Fruit fly (Drosophila melanogaster): ENCODE data around the gene CG43185.

CG43185 gene

DNA sequence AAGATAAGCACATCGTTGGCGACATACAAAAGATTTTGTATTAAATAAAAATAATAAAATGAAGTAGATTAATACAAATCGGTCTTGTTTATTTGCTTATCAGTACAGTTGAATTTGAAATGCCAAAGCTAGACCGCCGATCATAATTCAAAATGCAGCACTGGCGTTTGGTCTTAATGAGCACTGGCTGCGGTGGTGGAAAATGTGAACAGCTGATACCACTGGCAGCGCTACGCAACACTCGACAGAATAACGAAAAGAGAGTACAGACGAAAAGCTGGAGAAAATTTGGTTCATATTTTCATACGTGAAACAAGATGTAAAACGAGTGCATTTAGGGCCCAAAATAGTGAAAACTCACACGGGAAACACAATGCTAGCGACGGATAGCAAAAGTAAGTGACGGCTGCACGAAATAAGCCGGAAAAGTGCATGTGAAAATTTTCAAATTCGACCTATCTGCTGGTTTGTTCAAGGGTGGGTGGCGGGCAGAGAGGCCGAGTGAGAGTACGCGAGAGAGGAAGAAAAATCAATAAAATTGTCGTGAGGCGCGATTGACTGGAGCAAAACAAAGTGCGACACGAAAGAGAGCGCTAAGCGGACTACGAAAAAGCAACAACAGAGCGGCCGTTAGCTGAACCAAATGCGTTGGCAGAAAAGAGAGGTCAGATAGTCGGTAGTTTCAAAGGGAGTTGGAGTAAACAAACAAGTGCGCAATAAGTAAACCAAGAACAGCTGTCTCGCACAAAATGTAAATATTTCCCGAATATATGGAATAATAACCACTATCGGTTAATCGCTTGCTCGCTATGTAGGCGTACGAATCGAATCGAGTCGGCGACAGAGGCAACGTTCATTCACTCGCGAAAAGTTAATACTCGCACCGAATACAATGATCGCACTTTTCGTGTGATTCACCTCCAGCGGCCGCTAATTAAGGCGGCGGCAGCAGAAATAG, 22.5 kb downstream of the CG43185 start, which contains the start of gene bchs (continued):
- TF ChIP-seq rib (GFP tag; IDR thresholded peaks at IDR 0.05) (peak; percentile 91), ttk (GFP tag; IDR thresholded peaks at IDR 0.05) (no peak), wdn (GFP tag; IDR thresholded peaks at IDR 0.05) (peak; percentile 61; the same call in 1 of the 2 replicates), ATbp (GFP tag; optimal IDR thresholded peaks at IDR 0.05) (peak; percentile 100), Bteb2 (GFP tag; optimal IDR thresholded peaks at IDR 0.05) (peak; percentile 79), B-H1 (GFP tag; IDR thresholded peaks at IDR 0.05) (peak; percentile 68; the same call in 2 of the 3 replicates), al (GFP tag; IDR thresholded peaks at IDR 0.05) (no peak), CG8290 (GFP tag; optimal IDR thresholded peaks at IDR 0.05) (peak; percentile 29), CG8290 (tag; optimal IDR thresholded peaks at IDR 0.05) (peak; percentile 82 to 83), twi (tag; optimal IDR thresholded peaks at IDR 0.05) (no peak), Gsc (GFP tag; IDR thresholded peaks at IDR 0.05) (no peak), CG2202 (tag; optimal IDR thresholded peaks at IDR 0.05) (peak; percentile 95), CG43689 (GFP tag; IDR thresholded peaks at IDR 0.05) (peak; percentile 49; the same call in 1 of the 2 replicates), Six4 (GFP tag; optimal IDR thresholded peaks at IDR 0.05) (peak; percentile 69), CG33557 (GFP tag; optimal IDR thresholded peaks at IDR 0.05) (peak; percentile 84), kni (GFP tag; optimal IDR thresholded peaks at IDR 0.05) (peak; percentile 99), cg (GFP tag; optimal IDR thresholded peaks at IDR 0.05) (no peak), Dbx (GFP tag; IDR thresholded peaks at IDR 0.05) (peak; percentile 76; the same call in 2 of the 3 replicates), CG17568 (GFP tag; optimal IDR thresholded peaks at IDR 0.05) (no peak), CG10543 (GFP tag; optimal IDR thresholded peaks at IDR 0.05) (peak; percentile 96), CG5953 (GFP tag; IDR thresholded peaks at IDR 0.05) (peak; percentile 80), Scr (GFP tag; IDR thresholded peaks at IDR 0.05; ENCODE audit: partially characterized antibody) (peak; percentile 38; the same call in 1 of the 2 replicates), CG5245 (GFP tag; optimal IDR thresholded peaks at IDR 0.05) (peak; percentile 75), CG12071 (GFP tag; optimal IDR thresholded peaks at IDR 0.05) (peak; percentile 97), E2f1 (GFP tag; IDR thresholded peaks at IDR 0.05) (peak; percentile 38; the same call in 1 of the 2 replicates), Adf1 (GFP tag; IDR thresholded peaks at IDR 0.05) (peak; percentile 76), NC2α (GFP tag; optimal IDR thresholded peaks at IDR 0.05) (peak; percentile 89), tna (GFP tag; IDR thresholded peaks at IDR 0.05; ENCODE audit: partially characterized antibody) (no peak), CG2889 (GFP tag; IDR thresholded peaks at IDR 0.05) (no peak), CG3407 (GFP tag; optimal IDR thresholded peaks at IDR 0.05) (peak; percentile 97), HmgD (GFP tag; optimal IDR thresholded peaks at IDR 0.05) (peak; percentile 64), fd3F (GFP tag; optimal IDR thresholded peaks at IDR 0.05) (no peak), Fer1 (GFP tag; optimal IDR thresholded peaks at IDR 0.05) (peak; percentile 96), vfl (GFP tag; optimal IDR thresholded peaks at IDR 0.05) (no peak), ERR (GFP tag; optimal IDR thresholded peaks at IDR 0.05) (peak; percentile 75), hkb (optimal IDR thresholded peaks at IDR 0.05) (no peak), hkb (GFP tag; IDR thresholded peaks at IDR 0.05) (peak; percentile 96), dimm (GFP tag; IDR thresholded peaks at IDR 0.05) (peak; percentile 33; the same call in 1 of the 2 replicates), CG10321 (GFP tag; IDR thresholded peaks at IDR 0.05) (peak; percentile 66), CG4707 (GFP tag; optimal IDR thresholded peaks at IDR 0.05) (peak; percentile 90), Bgb (GFP tag; IDR thresholded peaks at IDR 0.05; ENCODE audit: partially characterized antibody) (no peak; the same call in none of the 2 replicates), mld (GFP tag; IDR thresholded peaks at IDR 0.05; ENCODE audit: partially characterized antibody) (no peak), Stat92E (GFP tag; optimal IDR thresholded peaks at IDR 0.05) (no peak), CG11093 (GFP tag; IDR thresholded peaks at IDR 0.05) (peak; percentile 54; the same call in 1 of the 3 replicates), NfI (GFP tag; optimal IDR thresholded peaks at IDR 0.05) (peak; percentile 82), Camta (GFP tag; optimal IDR thresholded peaks at IDR 0.05) (peak; percentile 82), gfzf (GFP tag; optimal IDR thresholded peaks at IDR 0.05) (no peak), Dad (GFP tag; optimal IDR thresholded peaks at IDR 0.05) (peak; percentile 73)

Data from whole organism, embryonic.